Worm (Caenorhabditis elegans) whole organism, L4 larva: ENCODE results near the gene myrf-1.

Source experiments
- R02D3.7 ChIP-seq: fragments of 150-350 bp; sonication (generic microtip); optimal IDR thresholded peaks from 3 replicates; lab custom pipeline; 2014; ENCODE audit warnings: missing biosample characterization, missing genetic modification characterization
- mep-1 ChIP-seq: fragments of 150-350 bp; sonication (generic microtip); optimal IDR thresholded peaks from 3 replicates; lab custom pipeline; 2014; ENCODE audit warnings: missing biosample characterization, missing genetic modification characterization
- pha-4 ChIP-seq, 2 experiments: fragments of 150-350 bp in 1 of 2; fragments of 200-800 bp in 1 of 2; sonication (Bioruptor generic) in 1 of 2; IDR thresholded peaks in 1 of 2; optimal IDR thresholded peaks in 1 of 2; 2 replicates each; pipeline versions ENCODE4 v1.3.6 to Lab custom; 2014 to 2022; ENCODE audit warnings: missing genetic modification characterization in 2 of 2, missing genetic modification reagents in 2 of 2, missing biosample characterization in 1 of 2, missing compliant biosample characterization in 1 of 2
- sdz-12 ChIP-seq: fragments of 200-800 bp; sonication (Bioruptor generic); optimal IDR thresholded peaks from 2 replicates; lab custom pipeline; 2018; ENCODE audit warnings: mild to moderate bottlenecking, missing genetic modification characterization, missing compliant biosample characterization
- skn-1 ChIP-seq: fragments of 150-350 bp; optimal IDR thresholded peaks from 2 replicates; lab custom pipeline; 2014; ENCODE audit warnings: missing biosample characterization, missing genetic modification characterization
- snpc-1.2 ChIP-seq: fragments of 200-800 bp; sonication (Bioruptor generic); IDR thresholded peaks from 2 replicates; pipeline ENCODE4 v1.3.6; 2022; ENCODE audit warnings: missing genetic modification reagents, missing genetic modification characterization, missing compliant biosample characterization

ce11 chrII:10539232-10539631, 36.9 kb upstream of the myrf-1 start, which contains the start of gene R166.3:
- TF ChIP-seq skn-1 (tag; lab: Kevin White, UChicago) = no peak
- no peak for TF ChIP-seq snpc-1.2 (GFP tag; lab: Robert Waterston, UW)
- no peak for TF ChIP-seq R02D3.7 (tag; lab: Kevin White, UChicago)
- no peak for TF ChIP-seq mep-1 (tag; lab: Kevin White, UChicago)
- TF ChIP-seq sdz-12 = no peak
- TF ChIP-seq pha-4 (GFP tag; IDR thresholded peaks at IDR 0.05; lab: Robert Waterston, UW) = no peak
- no peak for TF ChIP-seq pha-4 (tag; optimal IDR thresholded peaks at IDR 0.05; lab: Kevin White, UChicago)
